Worm (Caenorhabditis elegans) whole organism, L4 larva: ENCODE data around the gene gpa-4.

ENCODE experiments used
- F37D6.2 ChIP-seq: sonication (generic microtip); optimal IDR thresholded peaks from 2 replicates; lab custom pipeline; 2016; ENCODE audit warnings: mild to moderate bottlenecking, missing genetic modification characterization, missing compliant biosample characterization
- R02D3.7 ChIP-seq: fragments of 150-350 bp; sonication (generic microtip); optimal IDR thresholded peaks from 3 replicates; lab custom pipeline; 2014; ENCODE audit warnings: missing biosample characterization, missing genetic modification characterization
- Y105C5A.15 ChIP-seq: fragments of 200-800 bp; sonication (Bioruptor generic); IDR thresholded peaks from 2 replicates; pipeline ENCODE4 v1.3.6; 2022; ENCODE audit warnings: missing genetic modification characterization, missing compliant biosample characterization
- ZK337.2 ChIP-seq: fragments of 200-800 bp; sonication (Bioruptor generic); IDR thresholded peaks from 2 replicates; pipeline ENCODE4 v1.3.6; 2022; ENCODE audit warnings: missing genetic modification reagents, missing genetic modification characterization, missing compliant biosample characterization
- aly-2 ChIP-seq: sonication (generic microtip); optimal IDR thresholded peaks from 2 replicates; lab custom pipeline; 2018; ENCODE audit warnings: missing biosample characterization, missing genetic modification characterization
- ama-1 ChIP-seq: fragments of 150-350 bp; optimal IDR thresholded peaks from 2 replicates; lab custom pipeline; 2014; ENCODE audit warnings: inconsistent platforms, mixed read lengths
- arid-1 ChIP-seq: fragments of 200-800 bp; sonication (Bioruptor generic); conservative IDR thresholded peaks from 2 replicates; pipeline ENCODE4 v1.3.6; 2022; ENCODE audit warnings: missing genetic modification reagents, missing genetic modification characterization, missing compliant biosample characterization
- attf-4 ChIP-seq: sonication (generic microtip); optimal IDR thresholded peaks from 3 replicates; lab custom pipeline; 2017; ENCODE audit warnings: missing biosample characterization, missing genetic modification characterization
- ceh-20 ChIP-seq: fragments of 200-800 bp; sonication (Bioruptor generic); IDR thresholded peaks from 2 replicates; pipeline ENCODE4 v1.3.6; 2022; ENCODE audit warnings: missing genetic modification reagents, missing genetic modification characterization, missing compliant biosample characterization
- ceh-28 ChIP-seq: fragments of 150-350 bp; optimal IDR thresholded peaks from 2 replicates; lab custom pipeline; 2014; ENCODE audit warnings: missing biosample characterization, missing genetic modification reagents, missing genetic modification characterization
- ceh-32 ChIP-seq: sonication (generic microtip); optimal IDR thresholded peaks from 2 replicates; lab custom pipeline; 2016; ENCODE audit warnings: mild to moderate bottlenecking, missing genetic modification characterization, missing compliant biosample characterization; ENCODE audit not compliant: poor library complexity
- ctbp-1 ChIP-seq: fragments of 200-800 bp; sonication (Bioruptor generic); IDR thresholded peaks from 2 replicates; pipeline ENCODE4 v1.3.6; 2022; ENCODE audit warnings: missing genetic modification reagents, missing genetic modification characterization, missing compliant biosample characterization
- daf-12 ChIP-seq: fragments of 150-350 bp; optimal IDR thresholded peaks from 2 replicates; lab custom pipeline; 2014; ENCODE audit warnings: missing biosample characterization, missing genetic modification reagents, missing genetic modification characterization
- daf-16 ChIP-seq, 3 experiments: sonication (generic microtip); optimal IDR thresholded peaks; 2 replicates each; lab custom pipeline; 2016 to 2017; ENCODE audit warnings: missing genetic modification characterization in 3 of 3, missing genetic modification reagents in 3 of 3, mild to moderate bottlenecking in 2 of 3, missing compliant biosample characterization in 2 of 3, missing biosample characterization in 1 of 3, moderate library complexity in 1 of 3
- daf-19 ChIP-seq: fragments of 200-800 bp; sonication (Bioruptor generic); conservative IDR thresholded peaks from 2 replicates; pipeline ENCODE4 v1.3.6; 2022; ENCODE audit warnings: missing genetic modification characterization, missing compliant biosample characterization
- daf-8 ChIP-seq: fragments of 200-800 bp; sonication (Bioruptor generic); IDR thresholded peaks from 2 replicates; pipeline ENCODE4 v1.3.6; 2022; ENCODE audit warnings: missing genetic modification characterization, missing compliant biosample characterization
- dmd-6 ChIP-seq: fragments of 200-800 bp; sonication (Bioruptor generic); IDR thresholded peaks from 2 replicates; pipeline ENCODE4 v1.3.6; 2022; ENCODE audit warnings: missing genetic modification reagents, missing genetic modification characterization, missing compliant biosample characterization
- dmd-8 ChIP-seq: fragments of 200-800 bp; sonication (Bioruptor generic); IDR thresholded peaks from 2 replicates; pipeline ENCODE4 v1.3.6; 2022; ENCODE audit warnings: missing genetic modification characterization, missing compliant biosample characterization
- dpl-1 ChIP-seq: fragments of 150-350 bp; optimal IDR thresholded peaks from 2 replicates; lab custom pipeline; 2014; ENCODE audit warnings: missing biosample characterization, missing genetic modification reagents, missing genetic modification characterization
- egl-43 ChIP-seq: fragments of 200-800 bp; sonication (Bioruptor generic); IDR thresholded peaks from 2 replicates; pipeline ENCODE4 v1.3.6; 2022; ENCODE audit warnings: missing genetic modification reagents, missing genetic modification characterization, missing compliant biosample characterization
- hif-1 ChIP-seq, 2 experiments: sonication (generic microtip); optimal IDR thresholded peaks; 2 replicates each; lab custom pipeline; 2016 to 2017; ENCODE audit warnings: missing compliant biosample characterization in 2 of 2, missing genetic modification characterization in 2 of 2, missing genetic modification reagents in 2 of 2, missing genotype in 2 of 2, mild to moderate bottlenecking in 1 of 2
- hlh-30 ChIP-seq: sonication (generic microtip); optimal IDR thresholded peaks from 2 replicates; lab custom pipeline; 2017; ENCODE audit warnings: antibody characterized with exemption, mild to moderate bottlenecking, missing genetic modification characterization, missing compliant biosample characterization; ENCODE audit not compliant: insufficient read depth
- lin-39 ChIP-seq: fragments of 150-350 bp; optimal IDR thresholded peaks from 2 replicates; lab custom pipeline; 2014; ENCODE audit warnings: missing biosample characterization, missing genetic modification reagents, missing genetic modification characterization
- lsy-2 ChIP-seq, 2 experiments: fragments of 150-350 bp in 1 of 2; sonication (generic microtip) in 1 of 2; optimal IDR thresholded peaks; 2 replicates each; lab custom pipeline; 2014 to 2017; ENCODE audit warnings: missing biosample characterization in 2 of 2, missing genetic modification characterization in 2 of 2
- mdt-29 ChIP-seq: fragments of 200-800 bp; sonication (Bioruptor generic); IDR thresholded peaks from 2 replicates; pipeline ENCODE4 v1.3.6; 2022; ENCODE audit warnings: missing genetic modification reagents, missing genetic modification characterization, missing compliant biosample characterization
- mep-1 ChIP-seq: fragments of 150-350 bp; sonication (generic microtip); optimal IDR thresholded peaks from 3 replicates; lab custom pipeline; 2014; ENCODE audit warnings: missing biosample characterization, missing genetic modification characterization
- mxl-2 ChIP-seq: fragments of 200-800 bp; sonication (Bioruptor generic); conservative IDR thresholded peaks from 2 replicates; pipeline ENCODE4 v1.3.6; 2022; ENCODE audit warnings: missing genetic modification reagents, missing genetic modification characterization, missing compliant biosample characterization
- mxl-3 ChIP-seq: fragments of 200-800 bp; sonication (Bioruptor generic); optimal IDR thresholded peaks from 2 replicates; lab custom pipeline; 2018; ENCODE audit warnings: mild to moderate bottlenecking, missing genetic modification characterization, missing compliant biosample characterization
- nhr-10 ChIP-seq: fragments of 150-350 bp; optimal IDR thresholded peaks from 2 replicates; lab custom pipeline; 2014; ENCODE audit warnings: missing biosample characterization, missing genetic modification characterization
- nhr-11 ChIP-seq: fragments of 150-350 bp; optimal IDR thresholded peaks from 2 replicates; lab custom pipeline; 2014; ENCODE audit warnings: missing biosample characterization, missing genetic modification characterization
- nhr-111 ChIP-seq: fragments of 200-800 bp; sonication (Bioruptor generic); optimal IDR thresholded peaks from 2 replicates; lab custom pipeline; 2018; ENCODE audit warnings: mild to moderate bottlenecking, missing genetic modification characterization, missing compliant biosample characterization
- nhr-25 ChIP-seq: sonication (generic microtip); optimal IDR thresholded peaks from 2 replicates; lab custom pipeline; 2017; ENCODE audit warnings: missing genetic modification characterization, mild to moderate bottlenecking, missing compliant biosample characterization, antibody characterized with exemption, moderate library complexity, borderline replicate concordance; ENCODE audit not compliant: insufficient read depth
- nhr-28 ChIP-seq: fragments of 150-350 bp; optimal IDR thresholded peaks from 2 replicates; lab custom pipeline; 2014; ENCODE audit warnings: missing biosample characterization, missing genetic modification characterization
- nhr-48 ChIP-seq: sonication (generic microtip); optimal IDR thresholded peaks from 2 replicates; lab custom pipeline; 2016; ENCODE audit warnings: mild to moderate bottlenecking, missing genetic modification characterization, missing compliant biosample characterization
- nhr-6 ChIP-seq: fragments of 150-350 bp; optimal IDR thresholded peaks from 2 replicates; lab custom pipeline; 2014; ENCODE audit warnings: missing biosample characterization, missing genetic modification characterization
- nhr-77 ChIP-seq: fragments of 150-350 bp; optimal IDR thresholded peaks from 2 replicates; lab custom pipeline; 2014; ENCODE audit warnings: missing biosample characterization, missing genetic modification characterization
- pha-4 ChIP-seq, 2 experiments: fragments of 150-350 bp in 1 of 2; fragments of 200-800 bp in 1 of 2; sonication (Bioruptor generic) in 1 of 2; IDR thresholded peaks in 1 of 2; optimal IDR thresholded peaks in 1 of 2; 2 replicates each; pipeline versions ENCODE4 v1.3.6 to Lab custom; 2014 to 2022; ENCODE audit warnings: missing genetic modification characterization in 2 of 2, missing genetic modification reagents in 2 of 2, missing biosample characterization in 1 of 2, missing compliant biosample characterization in 1 of 2
- pqm-1 ChIP-seq: sonication (generic microtip); optimal IDR thresholded peaks from 2 replicates; lab custom pipeline; 2017; ENCODE audit warnings: missing biosample characterization, missing genetic modification characterization
- rbr-2 ChIP-seq: sonication (generic microtip); optimal IDR thresholded peaks from 2 replicates; lab custom pipeline; 2016; ENCODE audit warnings: missing genotype, missing genetic modification characterization, missing compliant biosample characterization
- sdz-12 ChIP-seq: fragments of 200-800 bp; sonication (Bioruptor generic); optimal IDR thresholded peaks from 2 replicates; lab custom pipeline; 2018; ENCODE audit warnings: mild to moderate bottlenecking, missing genetic modification characterization, missing compliant biosample characterization
- set-16 ChIP-seq: fragments of 200-800 bp; sonication (Bioruptor generic); IDR thresholded peaks from 2 replicates; pipeline ENCODE4 v1.3.6; 2022; ENCODE audit warnings: missing genetic modification reagents, missing genetic modification characterization, missing compliant biosample characterization
- snpc-1.2 ChIP-seq: fragments of 200-800 bp; sonication (Bioruptor generic); IDR thresholded peaks from 2 replicates; pipeline ENCODE4 v1.3.6; 2022; ENCODE audit warnings: missing genetic modification reagents, missing genetic modification characterization, missing compliant biosample characterization
- spr-1 ChIP-seq: sonication (generic microtip); optimal IDR thresholded peaks from 2 replicates; lab custom pipeline; 2016; ENCODE audit warnings: mild to moderate bottlenecking, missing genetic modification characterization, missing compliant biosample characterization
- tag-97 ChIP-seq: fragments of 200-800 bp; sonication (Bioruptor generic); IDR thresholded peaks from 2 replicates; pipeline ENCODE4 v1.3.6; 2022; ENCODE audit warnings: missing genetic modification characterization, missing compliant biosample characterization
- unc-39 ChIP-seq: sonication (generic microtip); optimal IDR thresholded peaks from 2 replicates; lab custom pipeline; 2017; ENCODE audit warnings: missing biosample characterization, missing genetic modification characterization
- vab-7 ChIP-seq: fragments of 200-800 bp; sonication (Bioruptor generic); IDR thresholded peaks from 2 replicates; pipeline ENCODE4 v1.3.6; 2022; ENCODE audit warnings: missing genetic modification reagents, missing genetic modification characterization, missing compliant biosample characterization
- zfp-2 ChIP-seq: sonication (generic microtip); optimal IDR thresholded peaks from 2 replicates; lab custom pipeline; 2016; ENCODE audit warnings: mild to moderate bottlenecking, missing genetic modification characterization, missing compliant biosample characterization
- ztf-11 ChIP-seq: fragments of 150-350 bp; optimal IDR thresholded peaks from 2 replicates; lab custom pipeline; 2014; ENCODE audit warnings: missing biosample characterization, missing genetic modification characterization

Gene gpa-4

ce11 chrIV:440509-440908 is 39.0 kb downstream of the gpa-4 start, which contains the start of gene hum-8 (continued):
- TF ChIP-seq dmd-8 (no peak), ctbp-1 (GFP tag; lab: Robert Waterston, UW) (no peak), nhr-11 (tag; lab: Kevin White, UChicago) (no peak), nhr-10 (tag; lab: Kevin White, UChicago) (no peak), pqm-1 (tag; lab: Kevin White, UChicago) (peak; percentile 89), mxl-3 (no peak), pha-4 (GFP tag; IDR thresholded peaks at IDR 0.05; lab: Robert Waterston, UW) (no peak), pha-4 (tag; optimal IDR thresholded peaks at IDR 0.05; lab: Kevin White, UChicago) (no peak), ZK337.2 (GFP tag; lab: Robert Waterston, UW) (no peak), lin-39 (tag; lab: Kevin White, UChicago) (no peak), hif-1 (tag; optimal IDR thresholded peaks at IDR 0.05; lab: Kevin White, UChicago) (no peak), arid-1 (no peak), zfp-2 (tag; lab: Kevin White, UChicago) (no peak), dmd-6 (peak; percentile 82), nhr-6 (no peak), egl-43 (GFP tag; lab: Robert Waterston, UW) (no peak), rbr-2 (tag; lab: Kevin White, UChicago) (no peak), nhr-28 (tag; lab: Kevin White, UChicago) (peak; percentile 85)

DNA sequence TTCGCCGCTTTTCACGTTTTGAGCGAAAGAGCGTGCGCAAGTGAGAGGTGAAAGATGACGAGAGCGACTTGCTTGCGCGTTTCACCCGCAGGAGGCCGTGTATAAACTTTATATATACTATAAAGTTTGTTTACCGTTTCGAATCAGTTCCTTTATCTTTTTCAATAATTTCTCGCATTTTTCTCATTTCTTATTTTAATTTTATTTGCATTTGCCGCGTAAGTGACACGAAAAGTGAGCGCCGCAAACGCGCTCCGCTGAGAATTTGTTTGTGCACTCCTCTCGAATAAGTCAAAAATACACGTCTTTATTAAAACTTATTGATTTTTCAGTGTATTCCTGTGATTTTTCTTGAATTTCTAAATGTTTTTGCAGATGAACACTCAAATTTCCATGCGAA is 42.1 kb downstream of the gpa-4 start, which contains the start of gene mrpl-55:
Gene mrpl-55 (plus strand): TSS at position 364 of the 400 bp plus-strand sequence.
- TF ChIP-seq mep-1 (tag; lab: Kevin White, UChicago) (peak; percentile 88), nhr-48 (peak; percentile 11), dpl-1 (GFP tag; lab: Kevin White, UChicago) (peak; percentile 95), nhr-111 (GFP tag; lab: Kevin White, UChicago) (no peak), aly-2 (tag; lab: Kevin White, UChicago) (no peak), hlh-30 (tag; lab: Kevin White, UChicago) (peak; percentile 75), nhr-11 (tag; lab: Kevin White, UChicago) (peak; percentile 65), attf-4 (tag; lab: Kevin White, UChicago) (no peak), tag-97 (GFP tag; lab: Robert Waterston, UW) (no peak), ama-1 (lab: Kevin White, UChicago) (no peak), nhr-10 (tag; lab: Kevin White, UChicago) (no peak), Y105C5A.15 (GFP tag; lab: Robert Waterston, UW) (no peak), mdt-29 (GFP tag; lab: Robert Waterston, UW) (no peak), unc-39 (tag; lab: Kevin White, UChicago) (no peak), nhr-25 (tag; lab: Kevin White, UChicago) (peak; percentile 24), mxl-2 (GFP tag; lab: Robert Waterston, UW) (no peak), nhr-6 (no peak), R02D3.7 (tag; lab: Kevin White, UChicago) (no peak), ztf-11 (tag; lab: Kevin White, UChicago) (no peak), lin-39 (tag; lab: Kevin White, UChicago) (no peak), F37D6.2 (tag; lab: Kevin White, UChicago) (peak; percentile 56), ceh-32 (tag; lab: Kevin White, UChicago) (no peak), dmd-6 (peak; percentile 46), daf-8 (GFP tag; lab: Robert Waterston, UW) (no peak), ceh-20 (GFP tag; lab: Robert Waterston, UW) (0 out of 2 replicates have a peak, but pooled peaks have one; percentile 60), ZK337.2 (GFP tag; lab: Robert Waterston, UW) (no peak), lsy-2 (tag; optimal IDR thresholded peaks at IDR 0.05; lab: Kevin White, UChicago) (peak; percentile 66 to 93), ceh-28 (tag; lab: Kevin White, UChicago) (peak; percentile 6), mxl-3 (peak; percentile 1), pqm-1 (tag; lab: Kevin White, UChicago) (no peak), daf-19 (no peak), snpc-1.2 (0 out of 2 replicates have a peak, but pooled peaks have one; percentile 32), nhr-28 (tag; lab: Kevin White, UChicago) (peak; percentile 76), daf-12 (tag; lab: Kevin White, UChicago) (no peak), sdz-12 (GFP tag; lab: Kevin White, UChicago) (no peak), daf-16 (GFP tag; optimal IDR thresholded peaks at IDR 0.05; lab: Kevin White, UChicago) (no peak), daf-16 (tag; optimal IDR thresholded peaks at IDR 0.05; lab: Kevin White, UChicago) (peak; percentile 43), set-16 (no peak), vab-7 (no peak), nhr-77 (tag; lab: Kevin White, UChicago) (peak; percentile 77), spr-1 (tag; lab: Kevin White, UChicago) (peak; percentile 67)
